Worm (Caenorhabditis elegans): ENCODE results near the gene B0252.1.

Gene B0252.1

ce11 chrII:6932978-6933377 lies 13.5 kb downstream of the B0252.1 start:
- TF ChIP-seq unc-55 (GFP tag; optimal IDR thresholded peaks at IDR 0.05) (no peak), sma-9 (GFP tag; optimal IDR thresholded peaks at IDR 0.05) (no peak), sma-9 (tag; optimal IDR thresholded peaks at IDR 0.05) (no peak), elt-1 (tag; optimal IDR thresholded peaks at IDR 0.05) (no peak), lin-39 (tag; optimal IDR thresholded peaks at IDR 0.05) (no peak), ztf-11 (tag; optimal IDR thresholded peaks at IDR 0.05) (no peak), zag-1 (tag; optimal IDR thresholded peaks at IDR 0.05) (no peak)

- no peak for TF ChIP-seq nhr-11 (tag; optimal IDR thresholded peaks at IDR 0.05)
- no peak for TF ChIP-seq lsy-2 (tag; optimal IDR thresholded peaks at IDR 0.05)
- no peak for TF ChIP-seq ceh-16 (tag; optimal IDR thresholded peaks at IDR 0.05)
- TF ChIP-seq nhr-77 (tag; optimal IDR thresholded peaks at IDR 0.05), result no peak
- no peak for TF ChIP-seq elt-1 (tag; optimal IDR thresholded peaks at IDR 0.05)
- TF ChIP-seq sma-9 (GFP tag; optimal IDR thresholded peaks at IDR 0.05), result no peak
- no peak for TF ChIP-seq sma-9 (tag; optimal IDR thresholded peaks at IDR 0.05)
- TF ChIP-seq nhr-25 (tag; optimal IDR thresholded peaks at IDR 0.05), result no peak
- TF ChIP-seq ama-1 (optimal IDR thresholded peaks at IDR 0.05), result no peak
- TF ChIP-seq ztf-11 (tag; optimal IDR thresholded peaks at IDR 0.05), result no peak
Measured at ce11 chrII:6934729-6935128, 15.2 kb downstream of the B0252.1 start.

ce11 chrII:6935975-6936374 lies 16.5 kb downstream of the B0252.1 start:
- TF ChIP-seq ztf-1 (GFP tag; conservative IDR thresholded peaks at IDR 0.05), result no peak
- no peak for TF ChIP-seq blmp-1 (tag; optimal IDR thresholded peaks at IDR 0.05; ENCODE audit: insufficient read depth)
- TF ChIP-seq ZK546.5 (tag; optimal IDR thresholded peaks at IDR 0.05), result no peak
- no peak for TF ChIP-seq ceh-16 (tag; optimal IDR thresholded peaks at IDR 0.05)
- no peak for TF ChIP-seq unc-62 (GFP tag; optimal IDR thresholded peaks at IDR 0.05)
- no peak for TF ChIP-seq C34F6.9 (tag; optimal IDR thresholded peaks at IDR 0.05)
- no peak for TF ChIP-seq R02D3.7 (tag; optimal IDR thresholded peaks at IDR 0.05)
- no peak for TF ChIP-seq dmd-4 (tag; optimal IDR thresholded peaks at IDR 0.05)
- TF ChIP-seq crh-2 (tag; optimal IDR thresholded peaks at IDR 0.05), result no peak
- TF ChIP-seq peb-1 (tag; optimal IDR thresholded peaks at IDR 0.05), result no peak
- TF ChIP-seq lin-13 (GFP tag; optimal IDR thresholded peaks at IDR 0.05), result no peak
- TF ChIP-seq nhr-6 (tag; optimal IDR thresholded peaks at IDR 0.05), result no peak
- no peak for TF ChIP-seq aly-2 (tag; optimal IDR thresholded peaks at IDR 0.05)
- TF ChIP-seq nhr-237 (tag; optimal IDR thresholded peaks at IDR 0.05), result no peak
- no peak for TF ChIP-seq snpc-4 (tag; optimal IDR thresholded peaks at IDR 0.05)

DNA sequence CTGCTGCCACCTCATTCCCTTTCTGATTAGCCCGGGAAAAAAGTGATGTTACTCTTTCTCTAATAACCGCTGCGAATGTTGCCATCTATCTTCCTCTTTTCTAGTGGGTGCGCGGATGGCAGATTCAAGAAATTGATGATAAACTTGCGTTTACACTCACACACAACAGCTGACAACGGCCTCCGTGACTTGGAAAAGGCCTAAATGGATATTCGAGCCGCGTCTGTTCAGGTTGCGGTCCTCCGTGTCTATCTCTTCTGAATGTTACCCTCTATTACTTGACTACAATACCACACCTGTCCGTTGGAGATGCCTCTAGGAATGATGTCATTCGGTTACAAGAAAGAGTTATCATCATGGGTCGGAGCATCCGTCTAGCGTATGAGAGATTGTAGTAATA lies 17.0 kb downstream of the B0252.1 start:
- TF ChIP-seq nhr-11 (tag; optimal IDR thresholded peaks at IDR 0.05) (no peak), lsy-2 (tag; optimal IDR thresholded peaks at IDR 0.05) (no peak), peb-1 (tag; optimal IDR thresholded peaks at IDR 0.05) (no peak), egl-27 (tag; optimal IDR thresholded peaks at IDR 0.05) (no peak), ama-1 (optimal IDR thresholded peaks at IDR 0.05) (no peak), sem-4 (tag; optimal IDR thresholded peaks at IDR 0.05) (no peak), zag-1 (tag; optimal IDR thresholded peaks at IDR 0.05) (no peak), mbf-1 (tag; optimal IDR thresholded peaks at IDR 0.05) (no peak), skn-1 (tag; optimal IDR thresholded peaks at IDR 0.05) (no peak), nhr-237 (tag; optimal IDR thresholded peaks at IDR 0.05) (no peak), sma-9 (GFP tag; optimal IDR thresholded peaks at IDR 0.05) (no peak), sma-9 (tag; optimal IDR thresholded peaks at IDR 0.05) (no peak), mab-5 (tag; optimal IDR thresholded peaks at IDR 0.05) (no peak), mdl-1 (tag; optimal IDR thresholded peaks at IDR 0.05) (no peak), lin-39 (tag; optimal IDR thresholded peaks at IDR 0.05) (no peak), C34F6.9 (tag; optimal IDR thresholded peaks at IDR 0.05) (no peak), lin-13 (GFP tag; optimal IDR thresholded peaks at IDR 0.05) (no peak), crh-2 (tag; optimal IDR thresholded peaks at IDR 0.05) (no peak), nhr-77 (tag; optimal IDR thresholded peaks at IDR 0.05) (no peak)

DNA sequence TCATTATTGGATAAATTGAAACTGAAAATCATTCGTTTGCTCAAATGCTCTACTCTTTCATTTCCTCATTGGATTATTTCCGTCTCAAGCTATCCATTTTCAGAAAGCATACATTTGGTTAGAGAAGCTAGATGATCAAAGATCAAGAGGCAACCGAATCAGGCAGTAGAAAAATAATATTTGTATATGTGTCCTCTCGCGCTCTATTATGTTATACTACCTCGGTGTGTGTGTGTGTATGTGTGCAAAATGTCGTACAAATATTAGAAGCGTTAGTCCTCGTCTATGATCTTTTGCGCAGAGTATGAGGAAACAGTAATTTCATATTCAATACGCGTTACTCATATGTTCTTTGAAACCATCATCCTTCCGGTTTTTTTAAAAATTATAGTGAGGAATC lies 17.6 kb downstream of the B0252.1 start:
- peak; percentile 27 for TF ChIP-seq sma-9 (GFP tag; optimal IDR thresholded peaks at IDR 0.05)
- no peak for TF ChIP-seq sma-9 (tag; optimal IDR thresholded peaks at IDR 0.05)
- no peak for TF ChIP-seq nhr-12 (tag; optimal IDR thresholded peaks at IDR 0.05)
- no peak for TF ChIP-seq F13H6.1 (tag; optimal IDR thresholded peaks at IDR 0.05)
- TF ChIP-seq nhr-23 (tag; optimal IDR thresholded peaks at IDR 0.05), result no peak
